Fruit fly (Drosophila melanogaster): Measurements from ENCODE around the gene LanA.

LanA gene

dm6 chr3L:6266321-6266720 is 48.5 kb upstream of the LanA start (continued):
- TF ChIP-seq ATbp (GFP tag; optimal IDR thresholded peaks at IDR 0.05): no peak
- TF ChIP-seq dmrt99B (tag; optimal IDR thresholded peaks at IDR 0.05): no peak
- TF ChIP-seq Pdp1 (GFP tag; optimal IDR thresholded peaks at IDR 0.05): peak in 1 of 2 experiments; percentile 61
- TF ChIP-seq CG34224 (GFP tag; IDR thresholded peaks at IDR 0.05; ENCODE audit: partially characterized antibody): no peak
- peak; percentile 1 for TF ChIP-seq nmo (GFP tag; optimal IDR thresholded peaks at IDR 0.05)
- TF ChIP-seq Jarid2 (GFP tag; optimal IDR thresholded peaks at IDR 0.05): no peak
- TF ChIP-seq nom (GFP tag; optimal IDR thresholded peaks at IDR 0.05): peak; percentile 19
- TF ChIP-seq Dip2 (GFP tag; IDR thresholded peaks at IDR 0.05): no peak
- TF ChIP-seq Hr51 (GFP tag; optimal IDR thresholded peaks at IDR 0.05): peak in 1 of 2 experiments; percentile 8
- TF ChIP-seq Drgx (GFP tag; IDR thresholded peaks at IDR 0.05): peak; percentile 81
- TF ChIP-seq CG11695 (GFP tag; IDR thresholded peaks at IDR 0.05): no peak
- no peak for TF ChIP-seq Ravus (GFP tag; IDR thresholded peaks at IDR 0.05)
- no peak for TF ChIP-seq CG10321 (GFP tag; IDR thresholded peaks at IDR 0.05)
- TF ChIP-seq Oli (tag; optimal IDR thresholded peaks at IDR 0.05): peak; percentile 5

DNA sequence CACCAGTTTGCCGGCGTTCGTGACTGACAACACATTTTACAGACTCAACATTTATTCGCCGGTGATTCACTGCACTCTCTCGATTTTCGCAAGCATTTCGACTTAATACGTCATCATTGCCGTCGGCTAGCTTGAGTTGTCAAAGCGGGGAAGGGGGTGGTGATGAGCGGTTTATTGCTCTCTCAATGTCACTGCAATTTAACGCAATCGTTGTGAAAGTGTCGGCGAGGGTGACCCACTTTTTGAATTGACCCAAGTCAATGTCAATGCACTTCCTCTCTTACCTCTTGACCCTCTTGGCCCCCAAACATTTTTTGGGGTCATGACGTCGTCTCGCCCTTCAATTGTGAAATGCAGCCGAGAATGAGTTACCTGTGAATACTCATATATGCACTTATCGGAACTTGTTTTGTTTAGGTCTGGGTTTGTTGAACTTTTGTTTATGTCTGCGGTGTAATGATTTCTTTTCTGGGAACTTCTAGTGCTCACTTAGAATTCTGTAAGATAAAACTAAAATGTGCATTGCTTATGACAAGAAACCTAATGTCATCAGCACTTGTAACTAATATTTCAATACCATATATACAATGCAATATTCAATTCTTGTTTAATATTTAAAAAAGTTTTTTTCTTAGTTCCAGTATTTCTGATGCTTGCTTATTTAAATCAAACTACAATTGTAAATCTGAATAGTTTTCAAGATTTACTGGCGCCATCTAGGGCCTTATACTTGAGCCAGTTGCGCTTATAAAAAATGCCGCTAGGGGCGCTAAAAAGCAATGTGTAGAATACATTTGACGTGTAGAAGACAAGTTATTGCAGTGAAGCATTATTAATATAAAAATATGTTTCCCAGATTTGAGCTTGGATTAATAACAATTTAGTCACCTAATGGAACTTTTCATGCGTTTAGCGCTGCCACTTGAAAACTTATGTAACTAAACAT is 46.3 kb upstream of the LanA start:
- peak; percentile 8 for TF ChIP-seq chn (GFP tag; optimal IDR thresholded peaks at IDR 0.05)
- no peak for TF ChIP-seq CG31388 (GFP tag; optimal IDR thresholded peaks at IDR 0.05)
- no peak for TF ChIP-seq bigmax (GFP tag; optimal IDR thresholded peaks at IDR 0.05)
- TF ChIP-seq CG11398 (GFP tag; optimal IDR thresholded peaks at IDR 0.05): no peak
- TF ChIP-seq Deaf1 (tag; optimal IDR thresholded peaks at IDR 0.05): no peak
- TF ChIP-seq Dip3 (GFP tag; optimal IDR thresholded peaks at IDR 0.05): peak; percentile 39
- peak; percentile 27 for TF ChIP-seq CG17359 (tag; optimal IDR thresholded peaks at IDR 0.05)
- no peak for TF ChIP-seq CG1832 (GFP tag; optimal IDR thresholded peaks at IDR 0.05)
- TF ChIP-seq CG13123 (GFP tag; optimal IDR thresholded peaks at IDR 0.05): no peak
- TF ChIP-seq sim (GFP tag; IDR thresholded peaks at IDR 0.05): no peak
- TF ChIP-seq CG10654 (GFP tag; optimal IDR thresholded peaks at IDR 0.05): no peak
- TF ChIP-seq CG8388 (GFP tag; optimal IDR thresholded peaks at IDR 0.05): peak; percentile 18
- TF ChIP-seq NFAT (GFP tag; IDR thresholded peaks at IDR 0.05): peak; percentile 78
- TF ChIP-seq pum (GFP tag; optimal IDR thresholded peaks at IDR 0.05): peak; percentile 28
- no peak for TF ChIP-seq Neu2 (GFP tag; optimal IDR thresholded peaks at IDR 0.05; ENCODE audit: borderline replicate concordance)
- no peak for TF ChIP-seq CG8359 (GFP tag; optimal IDR thresholded peaks at IDR 0.05; ENCODE audit: borderline replicate concordance)
- peak; percentile 69 for TF ChIP-seq CG15696 (tag; optimal IDR thresholded peaks at IDR 0.05)
- no peak for TF ChIP-seq Ravus (GFP tag; IDR thresholded peaks at IDR 0.05)
- TF ChIP-seq CG3995 (GFP tag; optimal IDR thresholded peaks at IDR 0.05): no peak
- TF ChIP-seq zen2 (GFP tag; IDR thresholded peaks at IDR 0.05; ENCODE audit: partially characterized antibody): no peak
- TF ChIP-seq Trl (optimal IDR thresholded peaks at IDR 0.05): no peak
- peak; percentile 33 for TF ChIP-seq Trl (GFP tag; optimal IDR thresholded peaks at IDR 0.05)
- TF ChIP-seq CG10147 (GFP tag; optimal IDR thresholded peaks at IDR 0.05): no peak
- TF ChIP-seq ind (GFP tag; optimal IDR thresholded peaks at IDR 0.05): peak; percentile 43
- no peak for TF ChIP-seq lbe (GFP tag; optimal IDR thresholded peaks at IDR 0.05)
- TF ChIP-seq CG6813 (GFP tag; optimal IDR thresholded peaks at IDR 0.05): peak; percentile 29
- no peak for TF ChIP-seq peb (GFP tag; IDR thresholded peaks at IDR 0.05)
- peak; percentile 92 for TF ChIP-seq Med (GFP tag)
- no peak for TF ChIP-seq zfh1 (GFP tag; IDR thresholded peaks at IDR 0.05)
- TF ChIP-seq sug (tag; optimal IDR thresholded peaks at IDR 0.05): no peak
- TF ChIP-seq Drgx (GFP tag; IDR thresholded peaks at IDR 0.05): 0 out of 2 replicates have a peak, but pooled peaks have one; percentile 2
- TF ChIP-seq Taf1 (GFP tag; IDR thresholded peaks at IDR 0.05): no peak
- TF ChIP-seq CG9437 (GFP tag; optimal IDR thresholded peaks at IDR 0.05): no peak
- peak; percentile 29 for TF ChIP-seq CG2875 (GFP tag; optimal IDR thresholded peaks at IDR 0.05)
- no peak for TF ChIP-seq CG18619 (GFP tag; optimal IDR thresholded peaks at IDR 0.05)
- TF ChIP-seq CG10321 (GFP tag; IDR thresholded peaks at IDR 0.05): no peak
